Fruit fly (Drosophila melanogaster) whole organism, pupa: ENCODE measurements around the gene scpr-A.

Experiments used
- CG12605 ChIP-seq: fragments of 200-800 bp; sonication (Bioruptor generic); IDR thresholded peaks from 2 replicates; pipeline ENCODE4 v1.3.6; 2022; ENCODE audit warnings: missing biosample characterization, missing genetic modification characterization
- CG34367 ChIP-seq: fragments of 200-800 bp; sonication (Bioruptor generic); optimal IDR thresholded peaks from 2 replicates; lab custom pipeline; 2018; ENCODE audit warnings: missing biosample characterization, mild to moderate bottlenecking, missing genetic modification characterization
- Snoo ChIP-seq: fragments of 200-800 bp; sonication (Bioruptor generic); optimal IDR thresholded peaks from 3 replicates; lab custom pipeline; 2017; ENCODE audit warnings: missing biosample characterization, mild to moderate bottlenecking, missing genetic modification characterization, inconsistent platforms

DNA sequence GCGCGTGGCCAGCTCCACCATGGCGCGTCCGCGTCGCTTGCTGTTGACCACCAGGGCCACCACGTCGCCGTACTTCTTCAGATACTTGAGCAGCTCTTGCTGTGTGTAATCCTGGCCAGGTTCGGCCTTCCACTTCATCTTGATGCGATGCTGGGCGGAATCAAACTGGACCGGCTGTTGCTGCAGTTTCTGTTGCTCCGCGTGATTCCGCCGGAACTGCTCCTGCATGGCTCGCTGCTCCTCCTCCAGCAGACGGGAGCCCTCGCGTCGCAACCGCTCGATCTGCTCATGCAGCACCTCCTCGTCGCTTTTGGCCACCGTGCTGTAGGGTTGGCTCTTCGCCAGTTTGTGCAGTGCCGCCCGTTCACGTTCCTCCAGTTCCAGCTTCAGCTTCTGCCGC, 9.9 kb upstream of the scpr-A start:
- no peak for TF ChIP-seq CG34367 (tag; lab: Kevin White, UChicago)
- no peak for TF ChIP-seq CG12605 (GFP tag; lab: Robert Waterston, UW)
- no peak for TF ChIP-seq Snoo (tag; lab: Kevin White, UChicago)
